Fruit fly (Drosophila melanogaster) Kc167 (cell line): ENCODE measurements around the gene MtnD.

Source experiments
- Myc ChIP-seq: fragments of >200 bp; optimal IDR thresholded peaks from 2 replicates; lab custom pipeline; 2017; ENCODE audit warnings: missing external identifiers
- Sin3A ChIP-seq: fragments of >200 bp; optimal IDR thresholded peaks from 2 replicates; lab custom pipeline; 2018; ENCODE audit warnings: missing external identifiers
- h ChIP-seq: fragments of >200 bp; optimal IDR thresholded peaks from 3 replicates; lab custom pipeline; 2018; ENCODE audit warnings: missing external identifiers
- insv ChIP-seq: fragments of >200 bp; optimal IDR thresholded peaks from 3 replicates; lab custom pipeline; 2018; ENCODE audit warnings: missing external identifiers
- psq ChIP-seq: fragments of >200 bp; optimal IDR thresholded peaks from 2 replicates; lab custom pipeline; 2017; ENCODE audit warnings: missing external identifiers
- ttk ChIP-seq: sonication (Bioruptor generic); optimal IDR thresholded peaks from 2 replicates; lab custom pipeline; 2017; ENCODE audit warnings: missing external identifiers

- TF ChIP-seq psq (no peak), Sin3A (no peak), Myc (lab: Kevin White, UChicago) (no peak), ttk (lab: Kevin White, UChicago) (no peak), insv (lab: Kevin White, UChicago) (no peak), h (lab: Kevin White, UChicago) (no peak)
Observed at dm6 chr3R:20549855-20550603, 15.3 kb downstream of the MtnD start.
